Fruit fly (Drosophila melanogaster): ENCODE measurements around the gene CG13983.

Gene CG13983

DNA sequence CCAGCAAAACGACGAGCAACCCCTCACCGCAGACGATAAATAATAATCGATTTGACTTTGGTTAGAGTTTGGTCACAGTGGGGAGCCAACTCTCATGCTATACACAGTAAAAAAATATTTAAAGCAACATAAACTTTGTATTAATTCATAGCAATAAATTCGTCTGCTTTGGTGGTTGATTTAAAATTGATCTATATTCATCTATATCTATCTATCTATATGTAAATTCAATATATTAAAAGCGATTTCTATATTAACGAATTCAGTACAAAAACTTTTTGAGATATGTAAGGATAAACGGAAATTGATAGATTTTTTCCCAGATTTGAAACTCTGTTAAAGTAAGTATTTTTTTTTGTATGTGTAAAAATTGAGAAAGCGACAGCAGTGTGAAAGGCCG is 45.6 kb upstream of the CG13983 start (continued):
- TF ChIP-seq lola (GFP tag; optimal IDR thresholded peaks at IDR 0.05) (no peak), CG18599 (GFP tag; optimal IDR thresholded peaks at IDR 0.05) (peak; percentile 70), CG34422 (GFP tag; IDR thresholded peaks at IDR 0.05) (no peak), Myb (GFP tag; optimal IDR thresholded peaks at IDR 0.05) (no peak), sr (GFP tag; IDR thresholded peaks at IDR 0.05) (no peak), D19A (tag; optimal IDR thresholded peaks at IDR 0.05) (peak; percentile 9), CG17359 (tag; optimal IDR thresholded peaks at IDR 0.05) (peak; percentile 39), CG10462 (GFP tag; optimal IDR thresholded peaks at IDR 0.05) (no peak), CG6854 (GFP tag; optimal IDR thresholded peaks at IDR 0.05) (peak; percentile 29), tup (GFP tag; optimal IDR thresholded peaks at IDR 0.05) (no peak), Fer3 (tag; optimal IDR thresholded peaks at IDR 0.05) (peak; percentile 33), CG17361 (GFP tag; IDR thresholded peaks at IDR 0.05) (peak; percentile 66; the same call in 2 of the 3 replicates), CG1024 (GFP tag; IDR thresholded peaks at IDR 0.05) (no peak), GATAe (GFP tag; conservative IDR thresholded peaks at IDR 0.05) (no peak), nau (GFP tag; optimal IDR thresholded peaks at IDR 0.05) (no peak), CG8281 (tag; optimal IDR thresholded peaks at IDR 0.05) (no peak), eyg (GFP tag; optimal IDR thresholded peaks at IDR 0.05) (no peak), CG14710 (tag; optimal IDR thresholded peaks at IDR 0.05) (peak; percentile 22), al (GFP tag; IDR thresholded peaks at IDR 0.05) (no peak), sug (tag; optimal IDR thresholded peaks at IDR 0.05) (no peak), Ptx1 (GFP tag; IDR thresholded peaks at IDR 0.05) (0 out of 2 replicates have a peak, but pooled peaks have one; percentile 14), CG12942 (GFP tag; optimal IDR thresholded peaks at IDR 0.05) (no peak), Hmx (GFP tag; optimal IDR thresholded peaks at IDR 0.05) (no peak), CG17385 (GFP tag; optimal IDR thresholded peaks at IDR 0.05) (no peak), bab2 (GFP tag; optimal IDR thresholded peaks at IDR 0.05) (no peak), CoRest (tag; optimal IDR thresholded peaks at IDR 0.05) (peak; percentile 1), zen (tag; optimal IDR thresholded peaks at IDR 0.05) (no peak), Xrp1 (GFP tag; IDR thresholded peaks at IDR 0.05) (0 out of 2 replicates have a peak, but pooled peaks have one; percentile 34), pzg (GFP tag; optimal IDR thresholded peaks at IDR 0.05) (no peak), amos (GFP tag; IDR thresholded peaks at IDR 0.05; ENCODE audit: partially characterized antibody) (no peak), lmd (GFP tag; IDR thresholded peaks at IDR 0.05) (no peak)

dm6 chr2L:6308651-6309050 is 44.4 kb upstream of the CG13983 start, which contains the start of the genes CG43922 and CG13984:
CG43922 (minus strand) TSS chr2L:6308751.
CG13984 (plus strand) TSS chr2L:6308819.
- TF ChIP-seq scrt (GFP tag; optimal IDR thresholded peaks at IDR 0.05), result no peak
- TF ChIP-seq Asciz (GFP tag; optimal IDR thresholded peaks at IDR 0.05), result no peak

DNA sequence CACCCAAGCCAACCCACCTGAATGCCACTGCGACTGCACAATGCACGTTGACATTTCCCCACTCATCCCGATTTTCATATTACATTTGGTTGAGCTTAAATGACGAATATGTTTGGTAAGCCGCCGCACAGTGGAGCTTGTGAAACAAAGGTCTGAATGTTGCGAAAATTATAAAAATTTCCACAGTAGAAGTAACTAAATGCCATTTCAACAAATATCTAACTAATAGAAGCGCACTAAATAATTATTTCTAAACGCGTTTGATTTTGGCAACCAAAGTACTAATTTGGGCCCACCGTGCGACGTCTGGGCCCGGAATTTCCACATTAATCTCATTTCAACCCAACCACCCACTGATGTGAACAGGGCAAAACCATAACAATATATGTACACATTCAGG is 42.6 kb upstream of the CG13983 start:
- TF ChIP-seq CG3163 (GFP tag; optimal IDR thresholded peaks at IDR 0.05), result no peak
- TF ChIP-seq bowl (GFP tag; IDR thresholded peaks at IDR 0.05), result no peak
- TF ChIP-seq phol (tag; optimal IDR thresholded peaks at IDR 0.05), result peak; percentile 23
- TF ChIP-seq slou (GFP tag; optimal IDR thresholded peaks at IDR 0.05), result no peak
- peak; percentile 8 for TF ChIP-seq CG18262 (tag; optimal IDR thresholded peaks at IDR 0.05)
- TF ChIP-seq gem (tag; optimal IDR thresholded peaks at IDR 0.05), result peak; percentile 55
- TF ChIP-seq row (GFP tag; IDR thresholded peaks at IDR 0.05), result peak; percentile 43; the same call in 1 of the 3 replicates
- TF ChIP-seq ara (GFP tag; IDR thresholded peaks at IDR 0.05), result 0 out of 2 replicates have a peak, but pooled peaks have one; percentile 13
- no peak for TF ChIP-seq D (optimal IDR thresholded peaks at IDR 0.05)
- TF ChIP-seq D (GFP tag; optimal IDR thresholded peaks at IDR 0.05), result peak; percentile 23
- TF ChIP-seq sd (tag; optimal IDR thresholded peaks at IDR 0.05), result no peak
- no peak for TF ChIP-seq tup (GFP tag; optimal IDR thresholded peaks at IDR 0.05)
- TF ChIP-seq Ada2b (GFP tag; IDR thresholded peaks at IDR 0.05), result 0 out of 2 replicates have a peak, but pooled peaks have one; percentile 19
- TF ChIP-seq dmrt11E (tag; optimal IDR thresholded peaks at IDR 0.05), result peak; percentile 6
- TF ChIP-seq Kr (GFP tag; optimal IDR thresholded peaks at IDR 0.05), result no peak
- no peak for TF ChIP-seq caup (GFP tag; optimal IDR thresholded peaks at IDR 0.05; ENCODE audit: severe bottlenecking)
- TF ChIP-seq stwl (tag; optimal IDR thresholded peaks at IDR 0.05), result no peak
- no peak for TF ChIP-seq en (GFP tag; optimal IDR thresholded peaks at IDR 0.05)

Measured in whole organism, embryonic.